Worm (Caenorhabditis elegans) whole organism, midembryonic: ENCODE data around the gene sucl-1.

Experiments
- T22C8.4 ChIP-seq: fragments of 200-800 bp; sonication (Bioruptor generic); IDR thresholded peaks from 2 replicates; pipeline ENCODE4 v1.3.6; 2022; ENCODE audit warnings: missing genetic modification characterization, missing compliant biosample characterization
- cog-1 ChIP-seq: sonication (generic microtip); optimal IDR thresholded peaks from 2 replicates; lab custom pipeline; 2016; ENCODE audit warnings: missing genetic modification characterization, missing compliant biosample characterization
- flt-1 ChIP-seq: fragments of 200-800 bp; sonication (Bioruptor generic); IDR thresholded peaks from 2 replicates; pipeline ENCODE4 v1.3.6; 2022; ENCODE audit warnings: missing genetic modification characterization, missing compliant biosample characterization
- klf-2 ChIP-seq: fragments of 200-800 bp; sonication (Bioruptor generic); conservative IDR thresholded peaks from 2 replicates; pipeline ENCODE4 v1.3.6; 2022; ENCODE audit warnings: missing genetic modification reagents, missing genetic modification characterization, missing compliant biosample characterization
- med-1 ChIP-seq: sonication (generic microtip); optimal IDR thresholded peaks from 2 replicates; lab custom pipeline; 2017; ENCODE audit warnings: missing genetic modification characterization, mild to moderate bottlenecking, missing compliant biosample characterization, antibody characterized with exemption, missing genetic modification reagents; ENCODE audit not compliant: insufficient read depth
- ref-1 ChIP-seq: fragments of 200-800 bp; sonication (Bioruptor generic); conservative IDR thresholded peaks from 2 replicates; pipeline ENCODE4 v1.3.6; 2022; ENCODE audit warnings: missing genetic modification reagents, missing genetic modification characterization, missing compliant biosample characterization
- tab-1 ChIP-seq: fragments of 200-800 bp; sonication (Bioruptor generic); IDR thresholded peaks from 2 replicates; pipeline ENCODE4 v1.3.6; 2022; ENCODE audit warnings: missing genetic modification characterization, missing compliant biosample characterization
- ztf-23 ChIP-seq: fragments of 200-800 bp; sonication (Bioruptor generic); IDR thresholded peaks from 2 replicates; pipeline ENCODE4 v1.3.6; 2022; ENCODE audit warnings: missing genetic modification reagents, missing genetic modification characterization, missing compliant biosample characterization
- ztf-29 ChIP-seq: fragments of 200-800 bp; sonication (Bioruptor generic); IDR thresholded peaks from 2 replicates; pipeline ENCODE4 v1.3.6; 2022; ENCODE audit warnings: missing genetic modification reagents, missing genetic modification characterization, missing compliant biosample characterization

Gene sucl-1

DNA sequence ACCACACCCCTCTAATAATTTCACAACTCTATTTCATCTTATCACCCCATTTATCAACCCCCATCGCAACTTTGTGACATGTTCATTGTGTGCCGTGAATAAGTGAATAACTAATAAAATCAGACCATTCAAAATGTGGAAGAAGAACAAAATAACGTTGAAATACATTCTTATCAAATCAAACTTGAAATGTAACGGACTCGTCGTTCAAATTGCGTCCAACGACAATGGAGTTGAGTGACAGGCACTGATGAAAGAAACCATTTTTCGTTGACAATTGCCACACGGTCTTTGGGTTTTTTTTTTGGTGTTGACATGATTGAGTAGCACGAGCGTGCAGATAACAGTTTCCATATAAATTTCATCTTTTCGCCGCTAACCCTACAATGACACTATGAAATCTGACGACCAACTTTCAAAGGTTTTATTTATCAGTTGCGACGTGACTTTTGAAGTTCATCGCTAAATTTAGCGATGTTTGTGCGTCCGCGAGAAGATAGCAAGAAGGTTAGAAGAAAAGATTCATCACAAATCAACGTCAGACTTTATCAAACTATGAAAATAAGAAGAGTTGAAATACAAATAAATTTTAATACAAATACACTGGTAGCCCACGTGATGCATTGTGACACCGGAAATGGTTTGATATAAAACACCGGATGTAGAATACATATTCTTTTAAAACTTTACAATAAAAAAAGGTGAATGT is 29.8 kb downstream of the sucl-1 start:
- TF ChIP-seq cog-1, result no peak
- TF ChIP-seq ref-1 (GFP tag; lab: Robert Waterston, UW), result no peak
- no peak for TF ChIP-seq tab-1
- TF ChIP-seq ztf-29 (GFP tag; lab: Robert Waterston, UW), result no peak
- TF ChIP-seq flt-1 (GFP tag; lab: Robert Waterston, UW), result no peak
- TF ChIP-seq T22C8.4 (GFP tag; lab: Robert Waterston, UW), result no peak
- no peak for TF ChIP-seq med-1
- TF ChIP-seq ztf-23, result no peak
- TF ChIP-seq klf-2 (GFP tag; lab: Robert Waterston, UW), result no peak

DNA sequence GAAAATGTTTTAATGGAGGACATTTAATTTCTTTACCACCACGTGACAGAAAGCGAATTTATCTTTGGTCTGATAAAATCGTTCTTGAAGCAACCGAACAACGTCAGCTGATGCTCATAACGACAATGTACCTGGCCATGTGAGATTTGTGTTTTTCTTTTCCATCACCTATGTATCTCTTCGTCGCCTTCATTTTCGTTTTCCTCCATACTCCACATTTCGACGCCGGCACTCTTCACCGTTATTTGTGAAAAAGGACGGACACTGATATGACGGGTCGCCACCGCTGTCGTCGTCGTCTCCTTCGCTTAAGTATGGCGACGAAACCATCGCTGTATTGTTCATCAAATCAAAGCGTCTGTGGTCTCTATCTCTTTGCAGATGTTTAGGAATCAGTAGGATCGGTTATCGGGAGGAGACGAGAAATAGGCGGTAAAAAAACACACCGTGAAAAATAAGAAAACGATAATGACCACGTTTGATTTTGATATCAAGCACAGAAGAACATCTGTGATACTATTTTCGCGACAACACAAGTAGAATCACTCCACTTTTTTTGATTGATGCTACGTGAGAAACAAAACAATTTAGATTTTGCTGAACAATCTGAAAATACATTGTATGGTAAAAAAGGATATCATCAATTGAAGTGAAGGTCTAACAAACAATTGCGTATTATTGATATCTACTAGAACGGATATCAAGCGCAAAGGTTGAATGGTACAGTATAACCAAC is 33.2 kb downstream of the sucl-1 start:
- no peak for TF ChIP-seq tab-1
- TF ChIP-seq klf-2 (GFP tag; lab: Robert Waterston, UW), result no peak
- no peak for TF ChIP-seq cog-1
- TF ChIP-seq T22C8.4 (GFP tag; lab: Robert Waterston, UW), result no peak
- TF ChIP-seq ztf-23, result no peak
- no peak for TF ChIP-seq med-1
- TF ChIP-seq ztf-29 (GFP tag; lab: Robert Waterston, UW), result no peak
- no peak for TF ChIP-seq ref-1 (GFP tag; lab: Robert Waterston, UW)
- no peak for TF ChIP-seq flt-1 (GFP tag; lab: Robert Waterston, UW)

DNA sequence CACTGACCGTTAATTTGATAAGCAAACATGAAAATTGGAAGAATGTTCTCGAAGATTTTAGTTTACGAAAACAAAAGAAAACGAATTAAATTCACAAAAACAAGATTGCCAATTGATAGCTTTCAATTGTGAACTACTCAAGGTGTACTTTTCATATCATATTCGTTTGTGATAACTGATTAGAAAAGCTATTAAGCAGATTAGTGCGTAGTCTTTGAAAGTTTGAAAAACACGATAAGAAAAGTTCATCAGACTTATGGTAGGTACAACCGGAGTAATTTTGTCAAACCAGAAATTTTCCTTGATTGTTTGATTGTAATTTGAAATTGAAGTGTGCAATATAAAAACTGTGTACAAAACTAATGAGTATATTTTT is 33.7 kb downstream of the sucl-1 start:
- TF ChIP-seq ztf-23 (no peak), klf-2 (GFP tag; lab: Robert Waterston, UW) (no peak), flt-1 (GFP tag; lab: Robert Waterston, UW) (no peak)

DNA sequence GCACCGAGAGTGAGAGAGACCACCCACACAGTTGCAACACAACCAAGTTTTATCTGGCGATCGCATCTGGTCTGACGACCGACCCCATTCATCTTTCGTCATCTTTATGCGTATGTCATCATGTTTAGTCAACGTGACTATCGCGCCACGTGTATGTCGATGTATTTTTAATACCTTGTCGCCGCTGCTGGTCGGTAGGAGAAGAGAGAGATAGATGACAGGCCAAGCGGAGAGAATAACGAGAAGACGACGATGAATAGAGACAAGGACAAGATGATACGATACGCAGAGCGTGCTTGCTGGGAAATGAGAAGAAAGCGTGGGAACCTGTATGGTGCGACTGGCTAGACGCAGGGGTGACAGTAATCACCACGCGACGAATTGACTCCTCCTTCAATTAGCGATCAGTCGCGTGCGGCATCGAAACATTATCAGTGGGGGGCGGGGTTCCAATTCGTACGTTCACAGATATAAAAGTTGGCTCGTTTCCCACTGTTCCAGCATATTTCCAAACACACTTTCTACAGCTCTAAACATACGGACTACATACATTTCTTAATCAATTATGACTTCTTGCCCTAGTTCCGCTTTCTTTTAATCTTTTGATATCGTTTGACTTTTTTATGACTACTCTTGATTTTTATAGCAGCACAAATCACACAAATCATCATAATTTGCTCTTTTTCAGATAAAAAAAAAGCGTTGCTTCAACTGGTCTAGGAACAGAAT is 36.7 kb downstream of the sucl-1 start, which contains the start of gene tatn-1:
Gene tatn-1, plus strand, starts transcription at position 689 of the 729 bp plus-strand sequence.
- TF ChIP-seq cog-1, result peak; percentile 65
- TF ChIP-seq tab-1, result no peak

DNA sequence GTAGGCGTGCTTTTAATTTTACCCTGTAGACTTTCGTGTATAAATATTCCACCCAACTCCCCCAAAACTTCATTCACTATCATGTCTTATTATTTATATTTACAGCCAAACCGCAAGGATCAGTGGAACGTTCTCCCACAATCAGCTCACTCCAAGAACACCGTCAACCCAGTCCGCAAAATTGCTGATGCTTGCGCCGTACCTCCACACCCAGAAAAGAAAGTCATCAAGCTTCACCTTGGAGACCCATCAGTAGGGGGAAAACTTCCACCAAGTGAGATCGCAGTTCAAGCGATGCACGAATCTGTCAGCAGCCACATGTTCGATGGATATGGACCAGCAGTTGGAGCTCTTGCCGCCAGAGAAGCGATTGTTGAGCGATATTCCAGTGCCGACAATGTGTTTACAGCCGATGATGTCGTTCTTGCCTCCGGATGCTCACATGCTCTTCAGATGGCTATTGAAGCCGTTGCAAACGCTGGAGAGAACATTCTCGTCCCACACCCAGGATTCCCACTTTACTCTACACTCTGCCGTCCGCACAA is 37.4 kb downstream of the sucl-1 start:
- TF ChIP-seq klf-2 (GFP tag; lab: Robert Waterston, UW) (no peak), med-1 (no peak), ref-1 (GFP tag; lab: Robert Waterston, UW) (no peak), ztf-23 (no peak), T22C8.4 (GFP tag; lab: Robert Waterston, UW) (no peak)

DNA sequence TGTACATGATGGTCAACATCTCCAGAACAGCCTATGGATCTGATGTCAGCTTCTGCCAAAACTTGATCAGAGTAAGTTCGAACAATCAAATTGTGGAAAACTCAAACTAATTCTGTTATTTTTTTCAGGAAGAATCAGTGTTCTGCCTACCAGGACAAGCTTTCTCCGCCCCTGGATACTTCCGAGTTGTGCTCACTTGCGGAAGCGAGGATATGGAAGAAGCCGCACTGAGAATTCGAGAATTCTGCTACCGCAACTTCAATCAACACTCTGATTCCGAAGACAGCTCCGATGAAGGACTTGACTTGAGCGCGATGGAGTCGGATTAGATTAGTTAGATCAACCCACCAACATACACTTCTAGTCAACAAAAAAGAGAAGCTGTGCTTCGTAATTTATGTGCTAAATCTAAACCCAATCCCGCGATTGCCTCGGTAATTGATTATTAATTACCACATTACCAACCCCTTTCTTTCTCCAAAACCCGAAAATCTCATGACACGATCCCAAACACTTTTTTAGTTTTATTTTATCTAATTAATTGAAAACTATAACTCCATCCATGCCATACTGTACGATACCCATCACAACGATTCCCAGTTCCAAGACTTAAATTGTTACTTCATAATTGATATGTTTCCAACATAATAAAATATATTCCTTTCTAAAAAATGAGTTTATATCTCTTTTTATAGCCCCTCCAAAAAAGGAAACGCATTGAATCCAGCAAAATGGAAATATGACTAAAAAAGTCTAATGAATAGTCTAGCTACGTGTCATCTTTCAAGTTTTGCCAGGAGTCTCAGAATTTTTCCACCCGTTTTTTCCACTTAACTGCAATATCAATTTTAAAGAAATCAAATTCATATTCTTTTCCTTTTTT is 38.7 kb downstream of the sucl-1 start:
- no peak for TF ChIP-seq T22C8.4 (GFP tag; lab: Robert Waterston, UW)
- TF ChIP-seq klf-2 (GFP tag; lab: Robert Waterston, UW), result no peak
- no peak for TF ChIP-seq med-1
- no peak for TF ChIP-seq flt-1 (GFP tag; lab: Robert Waterston, UW)
- no peak for TF ChIP-seq ref-1 (GFP tag; lab: Robert Waterston, UW)
- TF ChIP-seq cog-1, result no peak
- TF ChIP-seq ztf-23, result no peak
- no peak for TF ChIP-seq ztf-29 (GFP tag; lab: Robert Waterston, UW)
- no peak for TF ChIP-seq tab-1

DNA sequence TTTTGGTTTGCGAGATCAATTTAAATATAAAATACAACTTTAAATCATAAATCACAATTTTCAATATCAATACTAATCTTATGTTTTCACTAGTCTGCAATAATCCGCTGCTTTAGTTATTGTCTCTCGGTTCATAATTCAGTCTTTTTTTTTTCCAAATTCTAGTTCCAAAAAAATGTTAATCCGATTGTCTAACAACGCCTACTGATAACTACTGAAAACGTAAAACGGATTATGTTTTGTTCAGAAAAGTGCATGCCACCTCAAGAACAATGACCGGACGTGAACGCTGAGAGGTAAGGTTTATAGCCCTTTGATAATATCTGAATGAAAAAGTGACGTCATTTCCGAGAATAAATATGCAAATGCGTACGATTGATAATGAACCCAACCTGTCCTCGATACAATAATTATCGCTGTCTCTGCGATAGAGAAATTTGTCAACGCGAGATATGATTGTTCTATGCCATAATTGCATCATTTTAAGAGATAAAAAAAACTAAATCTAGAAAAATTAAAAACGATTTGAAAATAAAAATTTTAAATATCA is 39.4 kb downstream of the sucl-1 start, which contains the start of gene sprr-2:
Gene sprr-2, plus strand, starts transcription at position 248 of the 550 bp plus-strand sequence.
- TF ChIP-seq T22C8.4 (GFP tag; lab: Robert Waterston, UW) (no peak), ref-1 (GFP tag; lab: Robert Waterston, UW) (no peak), ztf-23 (no peak), cog-1 (no peak)

DNA sequence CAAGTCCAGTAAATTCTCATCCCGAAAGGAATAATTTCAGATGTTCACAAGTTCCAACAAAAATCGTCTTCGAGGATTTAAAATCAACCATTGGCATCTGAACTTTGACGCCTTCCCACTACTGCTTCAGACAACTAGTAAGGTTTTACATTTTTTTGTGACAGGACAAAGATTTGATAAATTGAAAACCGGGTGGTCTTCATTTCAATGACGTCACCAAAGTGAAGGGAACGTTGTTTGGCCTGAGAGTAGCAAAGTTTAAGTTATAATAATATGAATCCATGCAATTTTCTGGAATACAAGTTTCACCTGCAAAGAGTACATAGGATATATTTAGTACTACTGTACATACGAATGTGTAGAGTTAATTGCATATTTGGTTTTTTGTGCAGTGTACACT is 40.3 kb downstream of the sucl-1 start:
- TF ChIP-seq med-1 (no peak), T22C8.4 (GFP tag; lab: Robert Waterston, UW) (no peak), tab-1 (no peak), ztf-29 (GFP tag; lab: Robert Waterston, UW) (no peak)

DNA sequence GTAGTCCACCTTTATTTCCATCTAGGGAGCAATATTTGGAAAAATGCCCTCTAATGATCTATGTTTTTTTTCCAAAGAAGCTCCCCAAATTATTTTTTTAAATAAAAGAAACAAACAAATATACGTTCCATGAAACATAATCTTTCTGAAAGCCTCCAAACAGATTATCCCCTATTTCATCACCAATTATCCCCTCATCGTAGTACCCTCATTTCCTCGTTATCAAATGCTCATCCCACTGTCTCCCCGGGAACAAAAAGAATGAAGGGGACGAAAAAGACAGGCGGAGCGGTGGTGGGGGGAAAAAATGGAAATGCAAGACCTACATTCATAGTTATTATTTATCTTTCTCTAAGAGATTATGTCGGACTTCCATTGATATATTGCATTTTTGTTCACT is 43.6 kb downstream of the sucl-1 start:
- TF ChIP-seq med-1, result no peak

DNA sequence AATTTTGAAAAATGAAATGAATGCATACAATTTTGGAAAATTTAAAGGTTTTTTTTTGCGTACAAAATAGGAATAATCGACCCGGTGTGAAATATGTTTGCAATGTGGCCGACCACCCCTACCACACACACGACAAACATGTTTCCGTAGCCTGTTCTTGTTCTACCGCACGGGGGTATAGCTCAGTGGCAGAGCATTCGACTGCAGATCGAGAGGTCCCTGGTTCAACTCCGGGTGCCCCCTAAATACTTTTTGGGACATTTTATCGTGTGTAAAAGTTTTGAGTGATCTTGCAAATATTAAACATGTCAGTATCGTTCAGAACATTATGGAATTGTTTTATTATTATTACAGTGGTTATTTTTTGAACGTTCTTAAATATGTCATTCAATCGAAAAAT is 50.9 kb downstream of the sucl-1 start:
- TF ChIP-seq med-1 (peak; percentile 45), klf-2 (GFP tag; lab: Robert Waterston, UW) (peak; percentile 86), flt-1 (GFP tag; lab: Robert Waterston, UW) (peak; percentile 95), ztf-29 (GFP tag; lab: Robert Waterston, UW) (peak; percentile 84), ref-1 (GFP tag; lab: Robert Waterston, UW) (peak; percentile 82), cog-1 (peak; percentile 67), ztf-23 (peak; percentile 88), tab-1 (peak; percentile 96), T22C8.4 (GFP tag; lab: Robert Waterston, UW) (peak; percentile 76)
